Worm (Caenorhabditis elegans) whole organism, late embryonic: ENCODE results near the gene syf-2.

Experiments
- C08G9.2 ChIP-seq: sonication (generic microtip); optimal IDR thresholded peaks from 2 replicates; lab custom pipeline; 2016; ENCODE audit warnings: mild to moderate bottlenecking, missing genetic modification characterization, moderate library complexity, missing compliant biosample characterization
- C38D4.7 ChIP-seq: fragments of 200-800 bp; sonication (Bioruptor generic); optimal IDR thresholded peaks from 2 replicates; lab custom pipeline; 2018; ENCODE audit warnings: mild to moderate bottlenecking, missing genetic modification characterization, moderate library complexity, missing compliant biosample characterization
- K02D7.2 ChIP-seq: sonication (generic microtip); optimal IDR thresholded peaks from 2 replicates; lab custom pipeline; 2017; ENCODE audit warnings: mild to moderate bottlenecking, missing genetic modification characterization, missing compliant biosample characterization
- K09A11.1 ChIP-seq: sonication (generic microtip); optimal IDR thresholded peaks from 2 replicates; lab custom pipeline; 2017; ENCODE audit warnings: antibody characterized with exemption, mild to moderate bottlenecking, missing genetic modification characterization, missing compliant biosample characterization; ENCODE audit not compliant: insufficient read depth
- T23F11.4 ChIP-seq: fragments of 200-800 bp; sonication (Bioruptor generic); optimal IDR thresholded peaks from 2 replicates; lab custom pipeline; 2018; ENCODE audit warnings: mild to moderate bottlenecking, missing genetic modification characterization, missing compliant biosample characterization
- Y22D7AL.16 ChIP-seq: sonication (generic microtip); optimal IDR thresholded peaks from 2 replicates; lab custom pipeline; 2016; ENCODE audit warnings: missing genetic modification characterization, missing compliant biosample characterization
- ahr-1 ChIP-seq: sonication (generic microtip); optimal IDR thresholded peaks from 2 replicates; lab custom pipeline; 2016; ENCODE audit warnings: missing genetic modification characterization, missing compliant biosample characterization
- ceh-14 ChIP-seq: sonication (generic microtip); optimal IDR thresholded peaks from 2 replicates; lab custom pipeline; 2016; ENCODE audit warnings: missing genotype, missing genetic modification characterization, missing compliant biosample characterization
- ceh-18 ChIP-seq: sonication (generic microtip); optimal IDR thresholded peaks from 2 replicates; lab custom pipeline; 2016; ENCODE audit warnings: missing genetic modification characterization, missing compliant biosample characterization
- ceh-2 ChIP-seq: sonication (generic microtip); optimal IDR thresholded peaks from 2 replicates; lab custom pipeline; 2016; ENCODE audit warnings: missing genotype, missing genetic modification characterization, missing compliant biosample characterization
- ceh-22 ChIP-seq: sonication (generic microtip); optimal IDR thresholded peaks from 2 replicates; lab custom pipeline; 2017; ENCODE audit warnings: missing biosample characterization, missing genetic modification characterization
- ceh-31 ChIP-seq: sonication (generic microtip); optimal IDR thresholded peaks from 2 replicates; lab custom pipeline; 2016; ENCODE audit warnings: missing genetic modification characterization, missing compliant biosample characterization
- ceh-34 ChIP-seq: sonication (generic microtip); optimal IDR thresholded peaks from 2 replicates; lab custom pipeline; 2016; ENCODE audit warnings: mild to moderate bottlenecking, missing genetic modification characterization, missing compliant biosample characterization
- ceh-48 ChIP-seq: sonication (generic microtip); optimal IDR thresholded peaks from 2 replicates; lab custom pipeline; 2016; ENCODE audit warnings: missing genetic modification characterization, inconsistent platforms, missing compliant biosample characterization
- ceh-9 ChIP-seq: sonication (generic microtip); optimal IDR thresholded peaks from 2 replicates; lab custom pipeline; 2016; ENCODE audit warnings: mild to moderate bottlenecking, missing genetic modification characterization, inconsistent platforms, missing compliant biosample characterization
- che-1 ChIP-seq: sonication (generic microtip); optimal IDR thresholded peaks from 2 replicates; lab custom pipeline; 2016; ENCODE audit warnings: mild to moderate bottlenecking, missing genetic modification characterization, missing compliant biosample characterization
- dve-1 ChIP-seq: sonication (generic microtip); optimal IDR thresholded peaks from 2 replicates; lab custom pipeline; 2017; ENCODE audit warnings: antibody characterized with exemption, mild to moderate bottlenecking, missing genetic modification characterization, missing compliant biosample characterization
- elt-2 ChIP-seq: sonication (generic microtip); optimal IDR thresholded peaks from 2 replicates; lab custom pipeline; 2016; ENCODE audit warnings: missing genetic modification reagents, missing genetic modification characterization, missing compliant biosample characterization
- elt-4 ChIP-seq: sonication (generic microtip); optimal IDR thresholded peaks from 2 replicates; lab custom pipeline; 2016; ENCODE audit warnings: missing genetic modification characterization, missing compliant biosample characterization
- fkh-10 ChIP-seq: fragments of 150-350 bp; optimal IDR thresholded peaks from 2 replicates; lab custom pipeline; 2014; ENCODE audit warnings: missing biosample characterization, missing genetic modification reagents, missing genetic modification characterization
- fkh-6 ChIP-seq: sonication (generic microtip); optimal IDR thresholded peaks from 2 replicates; lab custom pipeline; 2016; ENCODE audit warnings: missing genetic modification characterization, missing compliant biosample characterization
- gmeb-2 ChIP-seq: sonication (generic microtip); optimal IDR thresholded peaks from 2 replicates; lab custom pipeline; 2016; ENCODE audit warnings: missing genetic modification characterization, inconsistent platforms, missing compliant biosample characterization
- hlh-13 ChIP-seq: fragments of 200-800 bp; sonication (Bioruptor generic); optimal IDR thresholded peaks from 2 replicates; lab custom pipeline; 2018; ENCODE audit warnings: mild to moderate bottlenecking, missing genetic modification characterization, missing compliant biosample characterization
- hlh-15 ChIP-seq: sonication (generic microtip); optimal IDR thresholded peaks from 2 replicates; lab custom pipeline; 2016; ENCODE audit warnings: missing genetic modification characterization, missing compliant biosample characterization
- hlh-30 ChIP-seq: sonication (generic microtip); optimal IDR thresholded peaks from 2 replicates; lab custom pipeline; 2017; ENCODE audit warnings: antibody characterized with exemption, missing genetic modification characterization, missing compliant biosample characterization; ENCODE audit not compliant: insufficient read depth
- hlh-8 ChIP-seq: sonication (generic microtip); optimal IDR thresholded peaks from 2 replicates; lab custom pipeline; 2016; ENCODE audit warnings: missing genotype, missing genetic modification characterization, missing compliant biosample characterization
- lim-6 ChIP-seq: sonication (generic microtip); optimal IDR thresholded peaks from 2 replicates; lab custom pipeline; 2016; ENCODE audit warnings: missing genetic modification characterization, missing compliant biosample characterization
- nfya-1 ChIP-seq: sonication (generic microtip); optimal IDR thresholded peaks from 2 replicates; lab custom pipeline; 2017; ENCODE audit warnings: missing genetic modification characterization, mild to moderate bottlenecking, missing compliant biosample characterization, antibody characterized with exemption, moderate library complexity
- nhr-11 ChIP-seq: fragments of 150-350 bp; optimal IDR thresholded peaks from 2 replicates; lab custom pipeline; 2014; ENCODE audit warnings: missing biosample characterization, missing genetic modification characterization
- nhr-232 ChIP-seq: sonication (generic microtip); optimal IDR thresholded peaks from 2 replicates; lab custom pipeline; 2016; ENCODE audit warnings: missing genetic modification characterization, missing compliant biosample characterization
- npax-4 ChIP-seq: sonication (generic microtip); optimal IDR thresholded peaks from 2 replicates; lab custom pipeline; 2016; ENCODE audit warnings: missing genetic modification characterization, missing compliant biosample characterization
- pat-9 ChIP-seq: fragments of 200-800 bp; sonication (Bioruptor generic); optimal IDR thresholded peaks from 2 replicates; lab custom pipeline; 2018; ENCODE audit warnings: mild to moderate bottlenecking, missing genetic modification characterization, moderate library complexity, missing compliant biosample characterization
- pax-1 ChIP-seq: fragments of 150-350 bp; optimal IDR thresholded peaks from 2 replicates; lab custom pipeline; 2014; ENCODE audit warnings: missing biosample characterization, missing genetic modification characterization
- pha-2 ChIP-seq: sonication (generic microtip); optimal IDR thresholded peaks from 2 replicates; lab custom pipeline; 2017; ENCODE audit warnings: mild to moderate bottlenecking, missing genetic modification characterization, missing compliant biosample characterization
- pha-4 ChIP-seq: fragments of 150-350 bp; optimal IDR thresholded peaks from 2 replicates; lab custom pipeline; 2018; ENCODE audit warnings: missing biosample characterization, missing genetic modification reagents, missing genetic modification characterization
- ref-2 ChIP-seq: sonication (generic microtip); optimal IDR thresholded peaks from 2 replicates; lab custom pipeline; 2016; ENCODE audit warnings: missing genetic modification characterization, missing compliant biosample characterization
- rnt-1 ChIP-seq: sonication (generic microtip); optimal IDR thresholded peaks from 2 replicates; lab custom pipeline; 2016; ENCODE audit warnings: missing genetic modification characterization, missing compliant biosample characterization
- tbx-2 ChIP-seq: sonication (generic microtip); optimal IDR thresholded peaks from 2 replicates; lab custom pipeline; 2016; ENCODE audit warnings: missing genetic modification characterization, missing compliant biosample characterization
- unc-3 ChIP-seq, 2 experiments: fragments of 200-800 bp in 1 of 2; sonication (Bioruptor generic) in 1 of 2; sonication (generic microtip) in 1 of 2; conservative IDR thresholded peaks in 1 of 2; optimal IDR thresholded peaks in 1 of 2; 2 replicates each; pipeline versions ENCODE4 v1.3.6 to Lab custom; 2016 to 2022; ENCODE audit warnings: missing compliant biosample characterization in 2 of 2, missing genetic modification characterization in 2 of 2, missing genetic modification reagents in 1 of 2
- unc-42 ChIP-seq: sonication (generic microtip); optimal IDR thresholded peaks from 2 replicates; lab custom pipeline; 2016; ENCODE audit warnings: missing genotype, missing genetic modification characterization, missing compliant biosample characterization
- unc-55 ChIP-seq: sonication (generic microtip); optimal IDR thresholded peaks from 2 replicates; lab custom pipeline; 2017; ENCODE audit warnings: missing biosample characterization, missing genetic modification reagents, missing genetic modification characterization
- unc-86 ChIP-seq: sonication (generic microtip); optimal IDR thresholded peaks from 2 replicates; lab custom pipeline; 2016; ENCODE audit warnings: missing genetic modification characterization, missing compliant biosample characterization
- ztf-16 ChIP-seq: sonication (generic microtip); optimal IDR thresholded peaks from 2 replicates; lab custom pipeline; 2017; ENCODE audit warnings: missing genetic modification characterization, missing compliant biosample characterization

syf-2 gene

DNA sequence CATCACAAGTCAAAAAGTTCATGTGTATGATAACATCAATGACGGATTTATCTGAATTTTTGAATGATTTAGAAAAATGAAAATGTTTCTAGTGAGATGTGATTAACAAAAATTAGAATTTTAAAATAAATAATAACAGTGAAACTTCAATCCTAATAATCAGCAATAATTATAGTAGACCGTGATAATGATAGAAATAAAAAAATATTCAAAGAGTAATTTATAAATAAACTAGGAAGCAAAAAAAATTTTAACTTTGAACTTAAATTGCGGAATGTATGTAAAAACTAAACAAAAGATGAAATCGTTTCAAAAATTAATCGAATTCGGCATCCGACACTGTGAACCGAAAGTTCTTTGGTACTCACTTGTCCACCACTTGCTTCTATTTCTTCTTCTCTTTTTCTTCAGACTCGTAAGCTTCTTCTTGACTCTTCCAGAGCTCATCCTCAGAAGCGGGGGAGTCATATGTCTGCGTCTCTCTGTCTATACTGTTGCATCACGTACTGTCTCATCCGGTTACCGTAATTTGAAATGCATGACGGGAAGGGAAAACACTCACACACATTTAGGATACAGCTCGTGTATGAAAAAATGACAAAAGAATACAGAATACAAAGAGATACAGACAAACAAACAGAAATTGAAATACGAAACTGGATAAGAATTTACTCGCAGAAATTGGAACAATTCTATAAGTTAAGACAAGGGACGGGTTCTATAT is 31.2 kb upstream of the syf-2 start, which contains the start of gene mec-14:
mec-14 (minus strand) TSS at position 51 of the 724 bp plus-strand sequence.
- no peak for TF ChIP-seq ceh-48 (tag; lab: Kevin White, UChicago)
- TF ChIP-seq pat-9: no peak
- no peak for TF ChIP-seq ceh-18
- TF ChIP-seq ceh-2: no peak
- no peak for TF ChIP-seq unc-3 (GFP tag; conservative IDR thresholded peaks at IDR 0.05; lab: Robert Waterston, UW)
- TF ChIP-seq unc-3 (tag; optimal IDR thresholded peaks at IDR 0.05; lab: Kevin White, UChicago): no peak
- TF ChIP-seq unc-42 (tag; lab: Kevin White, UChicago): no peak
- no peak for TF ChIP-seq pax-1 (tag; lab: Kevin White, UChicago)
- no peak for TF ChIP-seq unc-55 (GFP tag; lab: Kevin White, UChicago)
- TF ChIP-seq fkh-6 (tag; lab: Kevin White, UChicago): no peak

DNA sequence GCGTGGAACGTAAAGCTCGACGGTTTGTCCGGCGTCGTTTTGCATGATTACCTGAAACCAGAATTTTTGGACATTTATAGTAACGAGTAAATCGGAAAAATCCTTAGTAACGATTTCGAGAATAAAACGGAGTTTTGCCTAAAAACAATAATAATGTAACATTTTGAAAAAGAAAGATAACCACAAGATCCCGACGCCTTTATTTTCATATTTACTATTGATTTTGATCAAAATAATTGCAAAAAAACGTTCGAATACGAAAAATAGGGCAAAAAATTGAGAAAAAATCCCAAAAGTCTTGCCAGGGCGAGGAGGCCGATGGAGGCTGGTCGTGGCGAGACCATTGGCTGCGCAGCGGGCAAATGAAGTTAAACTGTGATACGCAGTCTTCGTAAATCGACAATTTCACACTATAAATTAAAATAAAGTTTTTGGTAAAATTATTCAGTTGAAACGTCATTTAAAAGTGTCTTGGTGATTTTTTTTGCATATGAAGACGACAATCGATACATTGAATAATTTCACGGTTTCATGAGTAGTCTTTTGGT is 27.7 kb upstream of the syf-2 start, which contains the start of gene rps-21:
rps-21 (minus strand) TSS at position 51 of the 548 bp plus-strand sequence.
- TF ChIP-seq ceh-2 (no peak), unc-42 (tag; lab: Kevin White, UChicago) (peak; percentile 88), dve-1 (tag; lab: Kevin White, UChicago) (no peak), ceh-14 (tag; lab: Kevin White, UChicago) (peak; percentile 6), hlh-15 (tag; lab: Kevin White, UChicago) (no peak), ztf-16 (no peak), tbx-2 (peak; percentile 69), ceh-9 (tag; lab: Kevin White, UChicago) (no peak), unc-3 (GFP tag; conservative IDR thresholded peaks at IDR 0.05; lab: Robert Waterston, UW) (no peak), unc-3 (tag; optimal IDR thresholded peaks at IDR 0.05; lab: Kevin White, UChicago) (no peak), hlh-30 (no peak), ref-2 (tag; lab: Kevin White, UChicago) (peak; percentile 11), ceh-31 (tag; lab: Kevin White, UChicago) (peak; percentile 71), pat-9 (no peak), Y22D7AL.16 (tag; lab: Kevin White, UChicago) (no peak), pha-4 (no peak), nhr-232 (tag; lab: Kevin White, UChicago) (no peak), unc-55 (GFP tag; lab: Kevin White, UChicago) (peak; percentile 32), che-1 (tag; lab: Kevin White, UChicago) (no peak), ceh-34 (tag; lab: Kevin White, UChicago) (peak; percentile 47), ceh-22 (no peak), fkh-10 (GFP tag; lab: Kevin White, UChicago) (no peak), ahr-1 (tag; lab: Kevin White, UChicago) (no peak), unc-86 (tag; lab: Kevin White, UChicago) (peak; percentile 22), fkh-6 (tag; lab: Kevin White, UChicago) (no peak), nfya-1 (peak; percentile 81), hlh-13 (no peak), rnt-1 (tag; lab: Kevin White, UChicago) (peak; percentile 19), nhr-11 (tag; lab: Kevin White, UChicago) (no peak), C38D4.7 (GFP tag; lab: Kevin White, UChicago) (no peak), npax-4 (no peak), T23F11.4 (no peak), hlh-8 (tag; lab: Kevin White, UChicago) (no peak), C08G9.2 (no peak), elt-4 (tag; lab: Kevin White, UChicago) (no peak), K02D7.2 (no peak), ceh-18 (peak; percentile 45), K09A11.1 (no peak), ceh-48 (tag; lab: Kevin White, UChicago) (peak; percentile 19), elt-2 (tag; lab: Kevin White, UChicago) (peak; percentile 21), gmeb-2 (tag; lab: Kevin White, UChicago) (no peak), pha-2 (tag; lab: Kevin White, UChicago) (peak; percentile 20), lim-6 (tag; lab: Kevin White, UChicago) (no peak)
